Fruit fly (Drosophila melanogaster): ENCODE results near the gene Alp1.

The Alp1 gene

dm6 chr3L:21477866-21478265 lies 33.2 kb upstream of the Alp1 start:
- no peak for TF ChIP-seq Rel (GFP tag; optimal IDR thresholded peaks at IDR 0.05)
- TF ChIP-seq Rel (tag; optimal IDR thresholded peaks at IDR 0.05) = no peak
- no peak for TF ChIP-seq Abd-B (GFP tag; optimal IDR thresholded peaks at IDR 0.05)
- no peak for TF ChIP-seq OdsH (GFP tag; optimal IDR thresholded peaks at IDR 0.05)
- no peak for TF ChIP-seq Hr78 (GFP tag; optimal IDR thresholded peaks at IDR 0.05)
- TF ChIP-seq fru (GFP tag; optimal IDR thresholded peaks at IDR 0.05) = no peak
- TF ChIP-seq dmrt93B (GFP tag; optimal IDR thresholded peaks at IDR 0.05) = no peak
- no peak for TF ChIP-seq Jra (GFP tag; optimal IDR thresholded peaks at IDR 0.05)
- no peak for TF ChIP-seq CG9705 (GFP tag; optimal IDR thresholded peaks at IDR 0.05)
- TF ChIP-seq Mio (GFP tag; optimal IDR thresholded peaks at IDR 0.05) = no peak
- no peak for TF ChIP-seq Hnf4 (GFP tag; optimal IDR thresholded peaks at IDR 0.05)
- no peak for TF ChIP-seq sv (GFP tag; optimal IDR thresholded peaks at IDR 0.05)
- TF ChIP-seq N (GFP tag; optimal IDR thresholded peaks at IDR 0.05) = no peak
- TF ChIP-seq Dif (GFP tag; optimal IDR thresholded peaks at IDR 0.05; ENCODE audit: partially characterized antibody) = no peak

- TF ChIP-seq Dfd (GFP tag; optimal IDR thresholded peaks at IDR 0.05) (no peak), Myc (optimal IDR thresholded peaks at IDR 0.05) (no peak), GATAd (GFP tag; optimal IDR thresholded peaks at IDR 0.05) (no peak), Sp1 (GFP tag; optimal IDR thresholded peaks at IDR 0.05) (no peak), sage (GFP tag; optimal IDR thresholded peaks at IDR 0.05) (no peak), br (GFP tag; optimal IDR thresholded peaks at IDR 0.05) (no peak), CG32264 (GFP tag; optimal IDR thresholded peaks at IDR 0.05) (no peak), usp (GFP tag; optimal IDR thresholded peaks at IDR 0.05) (no peak), dl (GFP tag; optimal IDR thresholded peaks at IDR 0.05; ENCODE audit: insufficient read depth in 1 of 2, partially characterized antibody in 2 of 2) (no peak), dsf (GFP tag; optimal IDR thresholded peaks at IDR 0.05; ENCODE audit: borderline replicate concordance) (no peak), Jra (GFP tag; optimal IDR thresholded peaks at IDR 0.05) (no peak), OdsH (GFP tag; optimal IDR thresholded peaks at IDR 0.05) (no peak), fru (GFP tag; optimal IDR thresholded peaks at IDR 0.05) (no peak), psq (GFP tag; optimal IDR thresholded peaks at IDR 0.05) (no peak), rgr (GFP tag; optimal IDR thresholded peaks at IDR 0.05) (no peak), CrebA (GFP tag; optimal IDR thresholded peaks at IDR 0.05; ENCODE audit: borderline replicate concordance) (no peak), Abd-B (GFP tag; optimal IDR thresholded peaks at IDR 0.05) (no peak), Rel (GFP tag; optimal IDR thresholded peaks at IDR 0.05) (no peak), Rel (tag; optimal IDR thresholded peaks at IDR 0.05) (no peak)
Measured at dm6 chr3L:21476429-21477006, 31.9 kb upstream of the Alp1 start, which contains the start of gene croc. Gene croc (minus strand): TSS chr3L:21476479.

DNA sequence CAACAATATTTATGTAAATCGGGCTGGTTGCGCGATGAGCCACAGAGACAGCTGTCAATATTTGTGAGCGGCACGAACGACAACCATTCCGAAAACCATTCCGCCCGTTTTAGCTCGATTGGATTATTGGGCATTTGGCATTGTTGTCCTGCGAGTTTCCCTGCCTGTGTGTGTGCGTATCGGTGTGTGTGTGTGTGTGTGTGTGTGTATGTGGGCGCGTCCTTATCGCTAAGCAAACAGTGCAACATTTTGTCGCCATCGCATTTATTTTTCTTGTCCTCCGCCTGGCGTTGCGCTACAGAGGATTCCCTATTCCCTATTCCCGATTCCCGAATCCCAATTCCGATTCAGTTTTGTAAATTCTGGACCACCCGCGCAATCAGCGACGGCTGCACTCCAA lies 27.3 kb upstream of the Alp1 start:
- TF ChIP-seq tai (GFP tag; optimal IDR thresholded peaks at IDR 0.05) (no peak), Dfd (GFP tag; optimal IDR thresholded peaks at IDR 0.05) (peak; percentile 93)

DNA sequence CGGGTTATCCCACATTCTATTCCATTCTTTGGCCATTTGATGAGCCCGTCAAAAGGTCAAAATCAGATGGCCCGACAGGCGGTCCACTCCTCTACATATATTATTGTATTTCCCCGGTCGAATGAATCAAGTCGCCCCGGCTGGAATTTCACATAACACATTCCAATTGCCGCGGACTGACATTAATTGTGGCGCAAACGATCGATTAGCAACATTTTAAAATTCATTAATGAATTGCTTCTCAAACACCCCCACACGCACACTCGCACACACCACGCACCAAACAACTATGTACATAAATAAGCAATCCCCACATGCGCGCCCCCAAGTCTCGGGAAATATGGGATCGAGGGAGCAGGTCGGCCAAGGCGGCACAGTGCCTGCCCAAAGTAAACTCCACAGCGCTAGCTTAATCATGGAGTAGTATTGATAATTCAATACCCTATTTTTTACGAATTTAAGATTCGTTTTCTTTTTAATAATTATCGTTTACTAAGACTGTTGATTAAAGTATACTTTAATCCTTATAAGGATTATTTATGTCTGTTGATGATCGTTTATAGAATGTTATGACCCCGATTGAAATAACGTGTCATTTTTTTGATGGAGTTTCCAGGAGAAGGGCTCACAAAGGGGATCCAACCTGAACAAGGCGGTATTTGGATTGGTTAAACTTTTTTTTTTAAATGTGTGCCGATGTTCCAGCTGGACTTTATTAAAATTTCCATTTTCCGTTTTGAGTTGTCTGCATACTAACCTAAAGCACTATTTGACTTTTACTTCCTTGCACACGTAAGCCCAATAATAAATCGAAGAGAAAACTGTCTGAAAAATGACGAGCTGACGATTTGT lies 20.9 kb upstream of the Alp1 start:
- TF ChIP-seq fru (GFP tag; optimal IDR thresholded peaks at IDR 0.05) (no peak), h (GFP tag; optimal IDR thresholded peaks at IDR 0.05) (no peak), Mio (GFP tag; optimal IDR thresholded peaks at IDR 0.05) (no peak), brk (GFP tag; optimal IDR thresholded peaks at IDR 0.05) (no peak), lola (GFP tag; optimal IDR thresholded peaks at IDR 0.05) (no peak), dl (GFP tag; optimal IDR thresholded peaks at IDR 0.05; ENCODE audit: insufficient read depth in 1 of 2, partially characterized antibody in 2 of 2) (no peak), br (GFP tag; optimal IDR thresholded peaks at IDR 0.05) (no peak), pan (optimal IDR thresholded peaks at IDR 0.05) (no peak), Jra (GFP tag; optimal IDR thresholded peaks at IDR 0.05) (no peak), Hr78 (GFP tag; optimal IDR thresholded peaks at IDR 0.05) (no peak), Myc (optimal IDR thresholded peaks at IDR 0.05) (no peak), ey (GFP tag; optimal IDR thresholded peaks at IDR 0.05) (no peak), Hr83 (GFP tag; optimal IDR thresholded peaks at IDR 0.05; ENCODE audit: poor library complexity, severe bottlenecking) (no peak), GATAd (GFP tag; optimal IDR thresholded peaks at IDR 0.05) (no peak), Dfd (GFP tag; optimal IDR thresholded peaks at IDR 0.05) (no peak), woc (GFP tag; optimal IDR thresholded peaks at IDR 0.05) (no peak), HLH106 (tag; optimal IDR thresholded peaks at IDR 0.05) (no peak)

Measured in whole organism, wandering third instar larva.